Worm (Caenorhabditis elegans): ENCODE results near the gene Y49E10.27.
"Not testable (repeated sequence)": the region's sequence is repeated elsewhere in the genome, so short reads cannot be mapped to it uniquely, and the experiment has no call there.

Y49E10.27 gene

ce11 chrIII:12434104-12434503 is at the start of gene Y49E10.27:
Gene Y49E10.27, plus strand, starts transcription at chrIII:12434404.
- TF ChIP-seq zag-1 (tag; optimal IDR thresholded peaks at IDR 0.05) (no peak), elt-1 (tag; optimal IDR thresholded peaks at IDR 0.05) (no peak), fos-1 (tag; optimal IDR thresholded peaks at IDR 0.05) (no peak), nhr-6 (tag; optimal IDR thresholded peaks at IDR 0.05) (no peak), Y55F3AM.14 (GFP tag; optimal IDR thresholded peaks at IDR 0.05) (no peak), blmp-1 (tag; optimal IDR thresholded peaks at IDR 0.05; ENCODE audit: insufficient read depth) (no peak), ceh-16 (tag; optimal IDR thresholded peaks at IDR 0.05) (no peak), peb-1 (tag; optimal IDR thresholded peaks at IDR 0.05) (no peak), nhr-10 (tag; optimal IDR thresholded peaks at IDR 0.05) (no peak), lsy-2 (tag; optimal IDR thresholded peaks at IDR 0.05) (no peak), sem-4 (tag; optimal IDR thresholded peaks at IDR 0.05) (no peak)

DNA sequence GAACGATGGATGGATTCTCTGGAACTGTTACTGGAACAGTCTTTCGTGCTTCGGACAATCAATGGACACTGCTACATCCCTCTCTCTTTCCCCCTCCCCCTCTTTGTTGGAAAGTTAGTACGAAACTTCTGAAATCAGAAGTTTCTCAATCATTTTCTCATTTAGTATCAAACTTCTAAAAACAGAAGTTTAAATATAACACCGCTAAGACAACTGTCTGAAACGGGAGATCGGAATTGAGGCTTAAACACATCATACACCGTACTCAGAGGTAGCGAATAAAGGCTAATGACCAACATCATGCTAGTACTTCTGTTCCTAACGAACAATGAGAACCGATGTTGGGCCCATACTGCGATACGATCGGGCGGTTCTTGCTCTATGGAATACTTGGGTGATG is 47.6 kb upstream of the Y49E10.27 start, which contains the start of gene Y49E10.30:
Y49E10.30 (plus strand) TSS at position 301 of the 400 bp plus-strand sequence.
- TF ChIP-seq blmp-1 (tag; optimal IDR thresholded peaks at IDR 0.05; ENCODE audit: insufficient read depth); ama-1 (optimal IDR thresholded peaks at IDR 0.05); elt-1 (tag; optimal IDR thresholded peaks at IDR 0.05): not testable (repeated sequence)

ce11 chrIII:12388106-12388505 is 46.1 kb upstream of the Y49E10.27 start:
- TF ChIP-seq nhr-10 (tag; optimal IDR thresholded peaks at IDR 0.05) = no peak
- TF ChIP-seq F13H6.1 (tag; optimal IDR thresholded peaks at IDR 0.05) = no peak
- no peak for TF ChIP-seq peb-1 (tag; optimal IDR thresholded peaks at IDR 0.05)
- TF ChIP-seq ztf-4 (tag; optimal IDR thresholded peaks at IDR 0.05) = no peak
- TF ChIP-seq ZK546.5 (tag; optimal IDR thresholded peaks at IDR 0.05) = no peak
- TF ChIP-seq mbf-1 (tag; optimal IDR thresholded peaks at IDR 0.05) = no peak
- no peak for TF ChIP-seq ceh-82 (tag; optimal IDR thresholded peaks at IDR 0.05)
- TF ChIP-seq sma-3 (GFP tag; optimal IDR thresholded peaks at IDR 0.05) = no peak
- no peak for TF ChIP-seq ceh-16 (tag; optimal IDR thresholded peaks at IDR 0.05)
- TF ChIP-seq nhr-25 (tag; optimal IDR thresholded peaks at IDR 0.05) = no peak
- TF ChIP-seq lin-11 (tag; optimal IDR thresholded peaks at IDR 0.05) = no peak
- TF ChIP-seq elt-3 (tag; optimal IDR thresholded peaks at IDR 0.05) = no peak
- no peak for TF ChIP-seq zag-1 (tag; optimal IDR thresholded peaks at IDR 0.05)

DNA sequence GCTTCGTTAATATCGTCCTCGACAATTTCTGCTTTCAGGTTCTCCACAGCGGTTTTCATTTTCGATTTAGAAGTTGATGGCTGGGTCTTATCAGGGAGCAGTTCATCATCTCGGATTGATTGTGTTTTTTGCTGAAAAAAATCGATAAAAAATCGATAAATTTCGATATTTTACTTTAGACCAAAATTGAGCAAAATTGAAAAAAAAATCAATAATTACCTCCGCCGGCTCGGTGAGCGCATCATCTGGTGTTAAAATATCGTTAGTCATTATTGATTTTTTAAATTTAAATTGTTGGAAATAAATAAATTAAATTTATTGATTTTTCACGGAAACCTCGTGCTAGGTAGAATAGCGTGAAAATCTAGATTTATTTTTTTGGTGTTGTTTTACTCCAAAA is 39.1 kb upstream of the Y49E10.27 start, which contains the start of gene Y49E10.10:
Y49E10.10 (plus strand) TSS at position 381 of the 400 bp plus-strand sequence.
- TF ChIP-seq ceh-16 (tag; optimal IDR thresholded peaks at IDR 0.05) (no peak), nhr-10 (tag; optimal IDR thresholded peaks at IDR 0.05) (no peak), elt-1 (tag; optimal IDR thresholded peaks at IDR 0.05) (no peak), Y55F3AM.14 (GFP tag; optimal IDR thresholded peaks at IDR 0.05) (no peak)

DNA sequence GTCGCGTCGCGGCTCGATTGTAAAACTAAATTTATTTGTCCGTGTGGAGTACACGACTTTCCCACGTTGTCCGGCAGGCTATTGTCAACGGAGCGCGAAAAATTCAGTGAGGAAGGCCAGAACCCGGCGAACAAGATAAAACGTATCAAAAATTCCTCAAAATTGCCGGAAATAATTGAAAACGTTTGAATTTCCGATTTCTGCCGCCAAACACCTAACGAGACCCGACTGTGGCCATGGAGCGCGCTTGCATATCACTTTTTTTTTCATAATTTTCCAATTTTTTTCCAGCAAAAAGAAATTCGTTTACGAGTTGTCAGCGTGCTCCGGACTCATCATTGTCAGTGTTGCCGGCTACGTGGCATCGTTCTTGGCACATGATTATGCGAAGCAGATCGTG is 35.7 kb upstream of the Y49E10.27 start:
- TF ChIP-seq Y55F3AM.14 (GFP tag; optimal IDR thresholded peaks at IDR 0.05) = no peak
- TF ChIP-seq lin-39 (tag; optimal IDR thresholded peaks at IDR 0.05) = no peak
- TF ChIP-seq nhr-129 (tag; optimal IDR thresholded peaks at IDR 0.05) = no peak

DNA sequence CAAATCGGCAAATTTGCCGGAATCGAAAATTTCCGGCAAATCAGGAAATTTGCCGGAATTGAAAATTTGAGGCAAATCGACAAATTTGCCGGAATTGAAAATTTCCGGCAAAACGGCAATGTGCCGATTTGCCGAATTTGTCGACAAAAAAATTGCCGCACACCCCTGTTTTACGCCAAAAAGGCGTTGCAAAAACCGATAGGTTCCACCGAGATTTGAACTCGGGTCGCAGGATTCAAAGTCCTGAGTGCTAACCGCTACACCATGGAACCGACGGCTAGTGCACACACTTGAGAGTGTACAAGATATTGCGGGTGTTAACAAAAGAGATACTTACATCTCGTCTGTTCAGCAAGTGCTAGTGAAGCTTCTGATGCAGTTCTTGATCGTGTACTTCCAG is 34.5 kb upstream of the Y49E10.27 start:
- TF ChIP-seq sma-3 (GFP tag; optimal IDR thresholded peaks at IDR 0.05) (peak; percentile 2), lsy-2 (tag; optimal IDR thresholded peaks at IDR 0.05) (peak in 1 of 2 experiments; percentile 12), sma-9 (GFP tag; optimal IDR thresholded peaks at IDR 0.05) (no peak), sma-9 (tag; optimal IDR thresholded peaks at IDR 0.05) (no peak), crh-2 (tag; optimal IDR thresholded peaks at IDR 0.05) (no peak), F13H6.1 (tag; optimal IDR thresholded peaks at IDR 0.05) (no peak), ztf-4 (tag; optimal IDR thresholded peaks at IDR 0.05) (no peak), nhr-129 (tag; optimal IDR thresholded peaks at IDR 0.05) (peak; percentile 59), unc-55 (GFP tag; optimal IDR thresholded peaks at IDR 0.05) (peak; percentile 6)

ce11 chrIII:12410304-12410703 is 23.9 kb upstream of the Y49E10.27 start:
- TF ChIP-seq lin-11 (tag; optimal IDR thresholded peaks at IDR 0.05) (no peak), ZK546.5 (tag; optimal IDR thresholded peaks at IDR 0.05) (no peak), nhr-237 (tag; optimal IDR thresholded peaks at IDR 0.05) (no peak), ztf-1 (GFP tag; conservative IDR thresholded peaks at IDR 0.05) (no peak), unc-55 (GFP tag; optimal IDR thresholded peaks at IDR 0.05) (no peak), F13H6.1 (tag; optimal IDR thresholded peaks at IDR 0.05) (no peak), zag-1 (tag; optimal IDR thresholded peaks at IDR 0.05) (no peak), mbf-1 (tag; optimal IDR thresholded peaks at IDR 0.05) (no peak), ceh-16 (tag; optimal IDR thresholded peaks at IDR 0.05) (no peak), ceh-82 (tag; optimal IDR thresholded peaks at IDR 0.05) (no peak)
